Worm (Caenorhabditis elegans): Measurements from ENCODE around the gene hsp-3.

- TF ChIP-seq klf-2 (GFP tag; conservative IDR thresholded peaks at IDR 0.05) (no peak), ztf-23 (GFP tag; IDR thresholded peaks at IDR 0.05) (no peak)
Measured at ce11 chrX:6122026-6122425, 30.1 kb upstream of the hsp-3 start, which contains the start of gene nnt-1.

All from whole organism, midembryonic.